Fruit fly (Drosophila melanogaster): ENCODE measurements around the gene dop.
A peak's percentile ranks its signal among the peaks of the same experiment; 100 is the strongest.

dop gene

dm6 chr3L:15587445-15588381 is 21.9 kb downstream of the dop start, which contains the start of gene CG7656:
Gene CG7656, minus strand, starts transcription at chr3L:15588175.
- TF ChIP-seq CG17801 (GFP tag; optimal IDR thresholded peaks at IDR 0.05; ENCODE audit: partially characterized antibody), result no peak

- peak; percentile 69 for TF ChIP-seq CG17801 (GFP tag; optimal IDR thresholded peaks at IDR 0.05; ENCODE audit: partially characterized antibody)
Observed at dm6 chr3L:15588514-15589138, 22.8 kb downstream of the dop start, which contains the start of gene RhoGAP71E. Gene RhoGAP71E, plus strand, starts transcription at chr3L:15588860.

- no peak for TF ChIP-seq CG17801 (GFP tag; optimal IDR thresholded peaks at IDR 0.05; ENCODE audit: partially characterized antibody)
Observed at dm6 chr3L:15589746-15590145, 23.9 kb downstream of the dop start.

dm6 chr3L:15590803-15591597 is 25.2 kb downstream of the dop start:
- no peak for TF ChIP-seq CG17801 (GFP tag; optimal IDR thresholded peaks at IDR 0.05; ENCODE audit: partially characterized antibody)

- TF ChIP-seq CG17801 (GFP tag; optimal IDR thresholded peaks at IDR 0.05; ENCODE audit: partially characterized antibody), result no peak
Observed at dm6 chr3L:15592536-15593260, 26.9 kb downstream of the dop start.

dm6 chr3L:15593399-15593798 is 27.6 kb downstream of the dop start:
- no peak for TF ChIP-seq CG17801 (GFP tag; optimal IDR thresholded peaks at IDR 0.05; ENCODE audit: partially characterized antibody)

- no peak for TF ChIP-seq CG17801 (GFP tag; optimal IDR thresholded peaks at IDR 0.05; ENCODE audit: partially characterized antibody)
Observed at dm6 chr3L:15594093-15594653, 28.4 kb downstream of the dop start.

dm6 chr3L:15595175-15595724 is 29.4 kb downstream of the dop start:
- TF ChIP-seq CG17801 (GFP tag; optimal IDR thresholded peaks at IDR 0.05; ENCODE audit: partially characterized antibody), result no peak

- no peak for TF ChIP-seq CG17801 (GFP tag; optimal IDR thresholded peaks at IDR 0.05; ENCODE audit: partially characterized antibody)
Observed at dm6 chr3L:15595980-15596379, 30.2 kb downstream of the dop start.

dm6 chr3L:15597037-15597785 is 31.4 kb downstream of the dop start:
- TF ChIP-seq CG17801 (GFP tag; optimal IDR thresholded peaks at IDR 0.05; ENCODE audit: partially characterized antibody), result no peak

- TF ChIP-seq CG17801 (GFP tag; optimal IDR thresholded peaks at IDR 0.05; ENCODE audit: partially characterized antibody), result no peak
Observed at dm6 chr3L:15597945-15598344, 32.1 kb downstream of the dop start.

- TF ChIP-seq CG17801 (GFP tag; optimal IDR thresholded peaks at IDR 0.05; ENCODE audit: partially characterized antibody), result no peak
Observed at dm6 chr3L:15599190-15599589, 33.4 kb downstream of the dop start.

- no peak for TF ChIP-seq CG17801 (GFP tag; optimal IDR thresholded peaks at IDR 0.05; ENCODE audit: partially characterized antibody)
Observed at dm6 chr3L:15600051-15600450, 34.2 kb downstream of the dop start.
